Fruit fly (Drosophila melanogaster): ENCODE results near the gene MED27.

DNA sequence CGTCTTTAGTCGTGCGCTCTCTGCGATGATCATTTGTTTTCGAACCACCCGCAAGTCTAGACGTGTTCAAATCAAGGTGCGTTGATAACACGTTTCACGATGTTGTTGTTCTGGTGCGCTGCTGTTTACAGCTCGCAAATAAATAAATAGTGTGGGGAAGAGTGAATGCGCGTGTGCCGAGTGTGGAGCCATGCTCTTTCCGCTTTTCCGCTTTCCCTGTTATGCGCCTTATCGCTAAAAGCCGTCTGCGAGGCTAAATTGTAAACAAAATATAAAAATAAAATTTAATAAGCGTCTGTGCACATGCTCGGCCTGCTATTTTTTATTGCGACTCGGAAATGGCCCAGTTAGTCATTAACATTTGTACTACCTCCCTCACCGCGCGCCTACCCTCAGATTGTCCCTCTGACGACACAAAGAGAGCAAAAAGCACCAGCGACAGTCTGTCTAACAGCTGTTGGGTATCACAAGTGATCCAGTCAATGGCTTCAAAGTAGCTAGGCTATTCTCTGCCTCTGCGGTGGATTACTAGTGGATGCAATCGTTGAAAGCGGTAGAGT is 17.8 kb downstream of the MED27 start:
- TF ChIP-seq Blimp-1 (GFP tag; optimal IDR thresholded peaks at IDR 0.05) = no peak
- TF ChIP-seq Sox102F (GFP tag; optimal IDR thresholded peaks at IDR 0.05) = no peak
